Fruit fly (Drosophila melanogaster) whole organism, adult: ENCODE measurements around the gene Acp24A4.

ENCODE experiments used
- CG11617 ChIP-seq: fragments of 200-800 bp; sonication (Bioruptor generic); optimal IDR thresholded peaks from 2 replicates; lab custom pipeline; 2017; ENCODE audit warnings: mild to moderate bottlenecking, missing biosample characterization, missing genetic modification reagents, missing genetic modification characterization
- CG12768 ChIP-seq: fragments of 200-800 bp; sonication (Bioruptor generic); optimal IDR thresholded peaks from 2 replicates; lab custom pipeline; 2017; ENCODE audit warnings: missing biosample characterization, missing genetic modification characterization, mild to moderate bottlenecking, moderate library complexity, missing genetic modification reagents
- CG14711 ChIP-seq: fragments of 200-800 bp; sonication (Bioruptor generic); optimal IDR thresholded peaks from 2 replicates; lab custom pipeline; 2018; ENCODE audit warnings: missing biosample characterization, mild to moderate bottlenecking, missing genetic modification characterization, moderate library complexity
- CG1620 ChIP-seq: fragments of 200-800 bp; sonication (Bioruptor generic); optimal IDR thresholded peaks from 2 replicates; lab custom pipeline; 2016; ENCODE audit warnings: missing biosample characterization, missing genetic modification characterization
- CG33017 ChIP-seq: fragments of 200-800 bp; sonication (Bioruptor generic); optimal IDR thresholded peaks from 2 replicates; lab custom pipeline; 2018; ENCODE audit warnings: missing biosample characterization, mild to moderate bottlenecking, missing genetic modification characterization, moderate library complexity
- CG5204 ChIP-seq: fragments of 200-800 bp; sonication (Bioruptor generic); optimal IDR thresholded peaks from 2 replicates; lab custom pipeline; 2016; ENCODE audit warnings: missing biosample characterization, missing genetic modification characterization
- CG7045 ChIP-seq: fragments of 200-800 bp; sonication (Bioruptor generic); optimal IDR thresholded peaks from 2 replicates; lab custom pipeline; 2017; ENCODE audit warnings: missing biosample characterization, mild to moderate bottlenecking, missing genetic modification characterization
- CG7101 ChIP-seq: fragments of 200-800 bp; sonication (Bioruptor generic); optimal IDR thresholded peaks from 2 replicates; lab custom pipeline; 2018; ENCODE audit warnings: missing biosample characterization, mild to moderate bottlenecking, missing genetic modification characterization, moderate library complexity
- Clk ChIP-seq: fragments of 200-800 bp; sonication (Bioruptor generic); optimal IDR thresholded peaks from 2 replicates; lab custom pipeline; 2017; ENCODE audit warnings: missing biosample characterization, missing genetic modification characterization
- Crg-1 ChIP-seq: fragments of 200-800 bp; sonication (Bioruptor generic); optimal IDR thresholded peaks from 2 replicates; lab custom pipeline; 2016; ENCODE audit warnings: missing biosample characterization, missing genetic modification characterization
- Hr96 ChIP-seq: fragments of 200-800 bp; sonication (Bioruptor generic); optimal IDR thresholded peaks from 2 replicates; lab custom pipeline; 2016; ENCODE audit warnings: missing biosample characterization, missing genetic modification characterization
- Mnt ChIP-seq: fragments of 200-800 bp; sonication (Bioruptor generic); optimal IDR thresholded peaks from 2 replicates; lab custom pipeline; 2016; ENCODE audit warnings: missing biosample characterization, mild to moderate bottlenecking, missing genetic modification characterization
- bab1 ChIP-seq: fragments of 200-800 bp; sonication (Bioruptor generic); optimal IDR thresholded peaks from 3 replicates; lab custom pipeline; 2019; ENCODE audit warnings: missing biosample characterization, mild to moderate bottlenecking, missing genetic modification characterization, moderate library complexity
- cic ChIP-seq: fragments of 200-800 bp; sonication (Bioruptor generic); optimal IDR thresholded peaks from 2 replicates; lab custom pipeline; 2017; ENCODE audit warnings: missing biosample characterization, mild to moderate bottlenecking, missing genetic modification characterization, moderate library complexity
- cnc ChIP-seq, 2 experiments: fragments of >200 bp; optimal IDR thresholded peaks; 2 replicates each; lab custom pipeline; 2017
- kay ChIP-seq: fragments of 200-800 bp; sonication (Bioruptor generic); peaks from one replicate; lab custom pipeline; 2016; ENCODE audit warnings: missing biosample characterization, missing genetic modification characterization, borderline replicate concordance
- ovo ChIP-seq: fragments of 200-800 bp; sonication (Bioruptor generic); optimal IDR thresholded peaks from 2 replicates; lab custom pipeline; 2016; ENCODE audit warnings: missing biosample characterization, missing genetic modification characterization
- pad ChIP-seq: fragments of 200-800 bp; sonication (Bioruptor generic); optimal IDR thresholded peaks from 3 replicates; lab custom pipeline; 2017; ENCODE audit warnings: missing biosample characterization, missing genetic modification characterization, mild to moderate bottlenecking, moderate library complexity, missing genetic modification reagents
- tj ChIP-seq: fragments of 200-800 bp; sonication (Bioruptor generic); optimal IDR thresholded peaks from 3 replicates; lab custom pipeline; 2017; ENCODE audit warnings: missing biosample characterization, mild to moderate bottlenecking, missing genetic modification characterization, moderate library complexity
- toe ChIP-seq: fragments of 200-800 bp; sonication (Bioruptor generic); optimal IDR thresholded peaks from 2 replicates; lab custom pipeline; 2016; ENCODE audit warnings: missing biosample characterization, missing genetic modification characterization

Gene Acp24A4

dm6 chr2L:3654956-3655618 lies 38.6 kb downstream of the Acp24A4 start:
- TF ChIP-seq CG5204 (GFP tag; lab: Kevin White, UChicago) (no peak), toe (GFP tag; lab: Kevin White, UChicago) (no peak), Mnt (GFP tag; lab: Kevin White, UChicago) (no peak), cnc (optimal IDR thresholded peaks at IDR 0.05; lab: Kevin White, UChicago) (no peak)

- TF ChIP-seq cic (GFP tag; lab: Kevin White, UChicago): no peak
- peak; percentile 38 for TF ChIP-seq CG7101 (tag; lab: Kevin White, UChicago)
- no peak for TF ChIP-seq bab1 (GFP tag; lab: Kevin White, UChicago)
- no peak for TF ChIP-seq ovo
- TF ChIP-seq tj (GFP tag; lab: Kevin White, UChicago): peak; percentile 92
- TF ChIP-seq kay (GFP tag; lab: Kevin White, UChicago): peak; percentile 93
These were observed 45.3 kb downstream of the Acp24A4 start for dm6 chr2L:3648173-3648972.

dm6 chr2L:3647521-3648172 lies 46.1 kb downstream of the Acp24A4 start:
- TF ChIP-seq tj (GFP tag; lab: Kevin White, UChicago): peak; percentile 69
- peak; percentile 80 for TF ChIP-seq Mnt (GFP tag; lab: Kevin White, UChicago)
- peak; percentile 85 for TF ChIP-seq Crg-1 (GFP tag; lab: Kevin White, UChicago)
- peak; percentile 21 for TF ChIP-seq toe (GFP tag; lab: Kevin White, UChicago)
- TF ChIP-seq pad (GFP tag; lab: Kevin White, UChicago): peak; percentile 81
- TF ChIP-seq CG12768: peak; percentile 92
- peak; percentile 59 for TF ChIP-seq CG1620 (GFP tag; lab: Kevin White, UChicago)
- TF ChIP-seq CG5204 (GFP tag; lab: Kevin White, UChicago): peak; percentile 89
- TF ChIP-seq CG14711 (tag; lab: Kevin White, UChicago): peak; percentile 87
- TF ChIP-seq CG33017 (tag; lab: Kevin White, UChicago): peak; percentile 94
- TF ChIP-seq kay (GFP tag; lab: Kevin White, UChicago): peak; percentile 84
- TF ChIP-seq CG7101 (tag; lab: Kevin White, UChicago): peak; percentile 96
- TF ChIP-seq ovo: peak; percentile 2
- peak; percentile 89 for TF ChIP-seq cic (GFP tag; lab: Kevin White, UChicago)
- peak; percentile 87 for TF ChIP-seq CG11617 (GFP tag; lab: Kevin White, UChicago)
- peak; percentile 76 for TF ChIP-seq Clk (GFP tag; lab: Kevin White, UChicago)
- TF ChIP-seq CG7045 (GFP tag; lab: Kevin White, UChicago): peak; percentile 85
- peak; percentile 39 for TF ChIP-seq bab1 (GFP tag; lab: Kevin White, UChicago)
- TF ChIP-seq Hr96: no peak
- no peak for TF ChIP-seq cnc (optimal IDR thresholded peaks at IDR 0.05; lab: Kevin White, UChicago)

- TF ChIP-seq cic (GFP tag; lab: Kevin White, UChicago): peak; percentile 7
- TF ChIP-seq bab1 (GFP tag; lab: Kevin White, UChicago): no peak
- no peak for TF ChIP-seq CG1620 (GFP tag; lab: Kevin White, UChicago)
- no peak for TF ChIP-seq kay (GFP tag; lab: Kevin White, UChicago)
- no peak for TF ChIP-seq ovo
- TF ChIP-seq CG33017 (tag; lab: Kevin White, UChicago): no peak
- no peak for TF ChIP-seq CG12768
- peak; percentile 9 for TF ChIP-seq CG5204 (GFP tag; lab: Kevin White, UChicago)
- TF ChIP-seq CG14711 (tag; lab: Kevin White, UChicago): no peak
- no peak for TF ChIP-seq toe (GFP tag; lab: Kevin White, UChicago)
- TF ChIP-seq Mnt (GFP tag; lab: Kevin White, UChicago): no peak
- TF ChIP-seq pad (GFP tag; lab: Kevin White, UChicago): no peak
These were observed 47.7 kb downstream of the Acp24A4 start for dm6 chr2L:3646041-3646440.

- TF ChIP-seq Mnt (GFP tag; lab: Kevin White, UChicago): no peak
- no peak for TF ChIP-seq kay (GFP tag; lab: Kevin White, UChicago)
- no peak for TF ChIP-seq CG14711 (tag; lab: Kevin White, UChicago)
- TF ChIP-seq CG1620 (GFP tag; lab: Kevin White, UChicago): no peak
- TF ChIP-seq tj (GFP tag; lab: Kevin White, UChicago): no peak
- no peak for TF ChIP-seq cnc (optimal IDR thresholded peaks at IDR 0.05; lab: Kevin White, UChicago)
- TF ChIP-seq ovo: no peak
- no peak for TF ChIP-seq Hr96
- TF ChIP-seq CG11617 (GFP tag; lab: Kevin White, UChicago): no peak
These were observed 48.4 kb downstream of the Acp24A4 start for dm6 chr2L:3645339-3645738.
